Fruit fly (Drosophila melanogaster) whole organism, prepupa: ENCODE measurements around the gene rump.
A peak's percentile ranks its signal among the peaks of the same experiment; 100 is the strongest.

Experiments
- Blimp-1 ChIP-seq: fragments of 200-800 bp; sonication (Bioruptor generic); optimal IDR thresholded peaks from 3 replicates; lab custom pipeline; 2017; ENCODE audit warnings: missing biosample characterization, missing genetic modification characterization, mild to moderate bottlenecking, moderate library complexity, missing genetic modification reagents
- CG10631 ChIP-seq: fragments of 200-800 bp; sonication (Bioruptor generic); optimal IDR thresholded peaks from 2 replicates; lab custom pipeline; 2016; ENCODE audit warnings: missing biosample characterization, missing genetic modification characterization
- CG11762 ChIP-seq: fragments of 200-800 bp; sonication (Bioruptor generic); optimal IDR thresholded peaks from 3 replicates; lab custom pipeline; 2016; ENCODE audit warnings: missing biosample characterization, missing genetic modification characterization; ENCODE audit not compliant: insufficient read depth
- CG11902 ChIP-seq: fragments of 200-800 bp; sonication (Bioruptor generic); optimal IDR thresholded peaks from 3 replicates; lab custom pipeline; 2016; ENCODE audit warnings: missing biosample characterization, missing genetic modification characterization
- CG15336 ChIP-seq: fragments of 200-800 bp; sonication (Bioruptor generic); IDR thresholded peaks from 2 replicates; pipeline ENCODE4 v1.3.6; 2022; ENCODE audit warnings: missing biosample characterization, missing genetic modification characterization
- CG1621 ChIP-seq: fragments of 200-800 bp; sonication (Bioruptor generic); optimal IDR thresholded peaks from 3 replicates; lab custom pipeline; 2018; ENCODE audit warnings: missing biosample characterization, mild to moderate bottlenecking, missing genetic modification characterization
- CG31627 ChIP-seq: fragments of 200-800 bp; sonication (Bioruptor generic); optimal IDR thresholded peaks from 3 replicates; lab custom pipeline; 2016; ENCODE audit warnings: missing biosample characterization, missing genetic modification characterization
- CG34406 ChIP-seq: fragments of 200-800 bp; sonication (Bioruptor generic); optimal IDR thresholded peaks from 3 replicates; lab custom pipeline; 2016; ENCODE audit warnings: missing biosample characterization, missing genetic modification characterization
- CG3919 ChIP-seq: fragments of 200-800 bp; sonication (Bioruptor generic); optimal IDR thresholded peaks from 3 replicates; lab custom pipeline; 2016; ENCODE audit warnings: missing biosample characterization, missing genetic modification characterization
- CG4318 ChIP-seq: fragments of 200-800 bp; sonication (Bioruptor generic); optimal IDR thresholded peaks from 3 replicates; lab custom pipeline; 2017; ENCODE audit warnings: missing biosample characterization, mild to moderate bottlenecking, missing genetic modification characterization
- CG6163 ChIP-seq: fragments of 200-800 bp; sonication (Bioruptor generic); IDR thresholded peaks from 3 replicates; pipeline ENCODE4 v1.3.6; 2022; ENCODE audit warnings: missing biosample characterization, missing genetic modification characterization
- CG6276 ChIP-seq: fragments of 200-800 bp; sonication (Bioruptor generic); optimal IDR thresholded peaks from 2 replicates; lab custom pipeline; 2017; ENCODE audit warnings: missing biosample characterization, mild to moderate bottlenecking, missing genetic modification characterization
- CG6792 ChIP-seq: fragments of 200-800 bp; sonication (Bioruptor generic); optimal IDR thresholded peaks from 3 replicates; lab custom pipeline; 2016; ENCODE audit warnings: missing biosample characterization, missing genetic modification characterization
- CG6808 ChIP-seq: fragments of 200-800 bp; sonication (Bioruptor generic); optimal IDR thresholded peaks from 3 replicates; lab custom pipeline; 2017; ENCODE audit warnings: missing biosample characterization, missing genetic modification characterization, mild to moderate bottlenecking, moderate library complexity, missing genetic modification reagents
- CG6854 ChIP-seq: fragments of 200-800 bp; sonication (Bioruptor generic); optimal IDR thresholded peaks from 2 replicates; lab custom pipeline; 2017; ENCODE audit warnings: missing biosample characterization, mild to moderate bottlenecking, missing genetic modification characterization
- CG8119 ChIP-seq: fragments of 200-800 bp; sonication (Bioruptor generic); IDR thresholded peaks from 3 replicates; pipeline ENCODE4 v1.3.6; 2022; ENCODE audit warnings: missing biosample characterization, missing genetic modification characterization
- CG8319 ChIP-seq: fragments of 200-800 bp; sonication (Bioruptor generic); optimal IDR thresholded peaks from 3 replicates; lab custom pipeline; 2016; ENCODE audit warnings: missing biosample characterization, missing genetic modification characterization
- CG8632 ChIP-seq: fragments of 200-800 bp; sonication (Bioruptor generic); optimal IDR thresholded peaks from 3 replicates; lab custom pipeline; 2016; ENCODE audit warnings: missing biosample characterization, missing genetic modification characterization
- CG9139 ChIP-seq: fragments of 200-800 bp; sonication (Bioruptor generic); optimal IDR thresholded peaks from 3 replicates; lab custom pipeline; 2017; ENCODE audit warnings: missing biosample characterization, mild to moderate bottlenecking, missing genetic modification characterization
- Eip75B ChIP-seq: fragments of 200-800 bp; sonication (Bioruptor generic); optimal IDR thresholded peaks from 3 replicates; lab custom pipeline; 2016; ENCODE audit warnings: missing biosample characterization, missing genetic modification characterization
- Eip78C ChIP-seq: fragments of 200-800 bp; sonication (Bioruptor generic); peaks from one replicate; lab custom pipeline; 2016; ENCODE audit warnings: missing biosample characterization, missing genetic modification characterization
- Eip93F ChIP-seq: fragments of 200-800 bp; sonication (Bioruptor generic); optimal IDR thresholded peaks from 2 replicates; lab custom pipeline; 2016; ENCODE audit warnings: missing biosample characterization, mild to moderate bottlenecking, missing genetic modification characterization
- Ets21C ChIP-seq: fragments of 200-800 bp; sonication (Bioruptor generic); optimal IDR thresholded peaks from 3 replicates; lab custom pipeline; 2016; ENCODE audit warnings: missing biosample characterization, missing genetic modification characterization
- Ets96B ChIP-seq: fragments of 200-800 bp; optimal IDR thresholded peaks from 2 replicates; lab custom pipeline; 2019; ENCODE audit warnings: missing biosample characterization, mild to moderate bottlenecking, missing genetic modification characterization, moderate library complexity
- Hr38 ChIP-seq: sonication (Bioruptor generic); optimal IDR thresholded peaks from 2 replicates; lab custom pipeline; 2016; ENCODE audit warnings: missing biosample characterization, missing genetic modification characterization
- Hr39 ChIP-seq: fragments of 200-800 bp; sonication (Bioruptor generic); optimal IDR thresholded peaks from 2 replicates; lab custom pipeline; 2016; ENCODE audit warnings: missing biosample characterization, missing genetic modification characterization
- Hr4 ChIP-seq: fragments of 200-800 bp; sonication (Bioruptor generic); optimal IDR thresholded peaks from 3 replicates; lab custom pipeline; 2016; ENCODE audit warnings: missing biosample characterization, missing genetic modification characterization
- Lpt ChIP-seq: fragments of 200-800 bp; sonication (Bioruptor generic); optimal IDR thresholded peaks from 3 replicates; lab custom pipeline; 2016; ENCODE audit warnings: missing biosample characterization, missing genetic modification characterization
- Met ChIP-seq: fragments of 200-800 bp; sonication (Bioruptor generic); optimal IDR thresholded peaks from 3 replicates; lab custom pipeline; 2016; ENCODE audit warnings: missing biosample characterization, missing genetic modification characterization
- OdsH ChIP-seq: fragments of 200-800 bp; sonication (Bioruptor generic); optimal IDR thresholded peaks from 3 replicates; lab custom pipeline; 2016; ENCODE audit warnings: missing biosample characterization, missing genetic modification characterization
- Smox ChIP-seq: fragments of 200-800 bp; sonication (Bioruptor generic); optimal IDR thresholded peaks from 3 replicates; lab custom pipeline; 2016; ENCODE audit warnings: missing biosample characterization, missing genetic modification characterization
- Sox102F ChIP-seq: fragments of 200-800 bp; sonication (Bioruptor generic); optimal IDR thresholded peaks from 2 replicates; lab custom pipeline; 2016; ENCODE audit warnings: missing biosample characterization, mild to moderate bottlenecking, missing genetic modification characterization
- Sox14 ChIP-seq: fragments of 200-800 bp; sonication (Bioruptor generic); optimal IDR thresholded peaks from 3 replicates; lab custom pipeline; 2016; ENCODE audit warnings: missing biosample characterization, missing genetic modification characterization
- Sox15 ChIP-seq: fragments of 200-800 bp; sonication (Bioruptor generic); optimal IDR thresholded peaks from 3 replicates; lab custom pipeline; 2016; ENCODE audit warnings: missing biosample characterization, missing genetic modification characterization
- achi ChIP-seq: fragments of 200-800 bp; sonication (Bioruptor generic); optimal IDR thresholded peaks from 3 replicates; lab custom pipeline; 2016; ENCODE audit warnings: missing biosample characterization, missing genetic modification characterization
- cyc ChIP-seq: fragments of 200-800 bp; sonication (Bioruptor generic); optimal IDR thresholded peaks from 3 replicates; lab custom pipeline; 2016; ENCODE audit warnings: missing biosample characterization, missing genetic modification characterization
- dac ChIP-seq: fragments of 200-800 bp; sonication (Bioruptor generic); optimal IDR thresholded peaks from 2 replicates; lab custom pipeline; 2017; ENCODE audit warnings: missing biosample characterization, mild to moderate bottlenecking, missing genetic modification characterization
- dsx ChIP-seq: fragments of 200-800 bp; optimal IDR thresholded peaks from 3 replicates; lab custom pipeline; 2019; ENCODE audit warnings: missing biosample characterization, mild to moderate bottlenecking, missing genetic modification characterization, moderate library complexity; ENCODE audit not compliant: poor library complexity, severe bottlenecking
- eg ChIP-seq: fragments of 200-800 bp; sonication (Bioruptor generic); IDR thresholded peaks from 3 replicates; pipeline ENCODE4 v1.3.6; 2022; ENCODE audit warnings: missing biosample characterization, missing genetic modification characterization
- esn ChIP-seq: fragments of 200-800 bp; sonication (Bioruptor generic); optimal IDR thresholded peaks from 2 replicates; lab custom pipeline; 2016; ENCODE audit warnings: missing biosample characterization, mild to moderate bottlenecking, missing genetic modification characterization, moderate library complexity
- fd85E ChIP-seq: fragments of 200-800 bp; sonication (Bioruptor generic); optimal IDR thresholded peaks from 3 replicates; lab custom pipeline; 2016; ENCODE audit warnings: missing biosample characterization, missing genetic modification characterization
- fkh ChIP-seq: fragments of 200-800 bp; sonication (Bioruptor generic); optimal IDR thresholded peaks from 3 replicates; lab custom pipeline; 2017; ENCODE audit warnings: missing biosample characterization, mild to moderate bottlenecking, missing genetic modification characterization, moderate library complexity
- lz ChIP-seq: fragments of 200-800 bp; sonication (Bioruptor generic); optimal IDR thresholded peaks from 3 replicates; lab custom pipeline; 2016; ENCODE audit warnings: missing biosample characterization, missing genetic modification characterization
- ss ChIP-seq, 2 experiments: fragments of 200-800 bp; sonication (Bioruptor generic); optimal IDR thresholded peaks; 2 replicates in 1 of 2; 3 replicates in 1 of 2; lab custom pipeline; 2017 to 2018; ENCODE audit warnings: mild to moderate bottlenecking in 2 of 2, missing biosample characterization in 2 of 2, missing genetic modification characterization in 2 of 2, moderate library complexity in 1 of 2
- vri ChIP-seq: fragments of 200-800 bp; sonication (Bioruptor generic); optimal IDR thresholded peaks from 3 replicates; lab custom pipeline; 2016; ENCODE audit warnings: missing biosample characterization, mild to moderate bottlenecking, missing genetic modification characterization

The rump gene

DNA sequence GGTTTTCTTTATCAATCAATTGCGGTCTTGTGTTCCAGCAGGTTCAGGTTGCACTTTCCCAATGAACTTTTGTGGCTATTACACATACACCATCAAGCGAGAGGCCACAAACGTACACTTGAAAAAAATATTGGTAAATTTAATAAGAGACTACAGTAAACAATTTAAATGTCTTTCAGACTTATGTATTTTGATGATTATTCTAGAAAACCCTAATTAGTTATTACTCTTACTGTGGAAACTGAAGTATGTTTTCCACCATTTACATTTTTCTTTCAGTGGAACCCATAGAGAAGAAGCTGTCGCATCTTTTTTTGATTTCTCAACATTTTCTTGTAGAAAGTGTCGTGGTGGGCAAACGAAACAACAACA is 24.0 kb upstream of the rump start (continued):
- TF ChIP-seq eg (GFP tag; lab: Robert Waterston, UW) (peak; percentile 94), CG8119 (peak; percentile 93), Sox14 (GFP tag; lab: Kevin White, UChicago) (peak; percentile 93), Sox15 (GFP tag; lab: Kevin White, UChicago) (peak; percentile 81), cyc (GFP tag; lab: Kevin White, UChicago) (peak; percentile 87), fkh (GFP tag; lab: Kevin White, UChicago) (peak; percentile 21), CG6276 (GFP tag; lab: Kevin White, UChicago) (peak; percentile 86), Sox102F (GFP tag; lab: Kevin White, UChicago) (peak; percentile 90), CG6808 (GFP tag; lab: Kevin White, UChicago) (no peak), Hr39 (GFP tag; lab: Kevin White, UChicago) (peak; percentile 91), CG15336 (GFP tag; lab: Robert Waterston, UW) (peak; percentile 94), fd85E (GFP tag; lab: Kevin White, UChicago) (peak; percentile 67), Blimp-1 (GFP tag; lab: Kevin White, UChicago) (peak; percentile 61), CG31627 (GFP tag; lab: Kevin White, UChicago) (peak; percentile 92), CG10631 (GFP tag; lab: Kevin White, UChicago) (peak; percentile 91), dac (peak; percentile 74), CG11902 (GFP tag; lab: Kevin White, UChicago) (peak; percentile 83), CG6854 (GFP tag; lab: Kevin White, UChicago) (no peak), dsx (peak; percentile 80), CG3919 (peak; percentile 92), CG6792 (GFP tag; lab: Kevin White, UChicago) (peak; percentile 86), ss (GFP tag; optimal IDR thresholded peaks at IDR 0.05; lab: Kevin White, UChicago) (peak in 1 of 2 experiments; percentile 57), Met (GFP tag; lab: Kevin White, UChicago) (peak; percentile 92), Eip93F (GFP tag; lab: Kevin White, UChicago) (no peak), lz (GFP tag; lab: Kevin White, UChicago) (peak; percentile 87), Eip75B (GFP tag; lab: Kevin White, UChicago) (peak; percentile 87), achi (GFP tag; lab: Kevin White, UChicago) (peak; percentile 92), Ets21C (GFP tag; lab: Kevin White, UChicago) (peak; percentile 75), CG8319 (GFP tag; lab: Kevin White, UChicago) (peak; percentile 83), OdsH (GFP tag; lab: Kevin White, UChicago) (peak; percentile 93), CG11762 (GFP tag; lab: Kevin White, UChicago) (peak; percentile 81), vri (GFP tag; lab: Kevin White, UChicago) (no peak)

DNA sequence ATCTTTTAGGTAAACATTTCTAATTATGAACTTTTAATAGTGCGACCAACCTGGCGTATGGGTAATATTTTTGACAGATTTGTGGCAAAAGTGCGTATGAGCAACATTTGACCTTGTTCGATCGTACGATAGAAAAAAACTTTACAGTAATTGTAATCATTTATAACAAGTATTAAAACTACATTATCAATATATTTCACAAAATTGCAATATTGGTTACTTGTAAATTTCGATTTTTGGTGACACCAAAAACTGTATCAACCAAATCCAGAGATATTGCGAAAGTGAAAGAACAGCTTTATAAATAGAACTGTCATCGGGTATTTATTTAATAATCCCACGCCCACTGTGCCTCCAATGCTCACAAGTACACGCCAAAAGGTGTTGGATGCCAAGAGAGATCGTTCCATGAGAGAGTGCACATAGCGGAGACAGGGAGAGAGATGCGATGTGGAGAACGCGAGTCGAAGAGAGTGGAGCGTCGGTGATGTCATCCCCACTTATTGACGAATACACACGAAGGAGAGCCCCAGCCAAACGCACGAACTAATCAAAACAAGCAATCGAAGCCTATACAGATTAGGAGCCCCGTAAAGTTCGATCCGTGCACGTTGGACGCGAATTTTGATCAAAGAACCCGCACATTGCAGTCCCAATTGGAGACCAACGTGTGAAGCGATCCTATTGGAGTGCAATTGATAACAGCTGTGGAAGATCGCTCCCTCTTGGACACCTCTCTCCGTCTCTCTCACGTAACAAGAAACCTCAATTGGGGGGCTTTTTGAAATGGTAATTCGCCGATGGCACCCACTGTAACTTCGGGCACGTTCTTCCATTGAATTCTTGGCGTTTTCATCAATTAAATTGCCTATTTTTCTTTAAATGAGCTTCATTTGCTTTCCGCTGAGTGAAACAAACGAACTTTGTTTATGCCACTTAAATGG is 23.3 kb upstream of the rump start:
- TF ChIP-seq CG6792 (GFP tag; lab: Kevin White, UChicago) (peak; percentile 97), CG8632 (GFP tag; lab: Kevin White, UChicago) (peak; percentile 96), Sox102F (GFP tag; lab: Kevin White, UChicago) (peak; percentile 97), Ets21C (GFP tag; lab: Kevin White, UChicago) (peak; percentile 95), Hr4 (peak; percentile 98), Ets96B (tag; lab: Kevin White, UChicago) (peak; percentile 95), esn (peak; percentile 99), CG9139 (GFP tag; lab: Kevin White, UChicago) (peak; percentile 93), CG34406 (GFP tag; lab: Kevin White, UChicago) (peak; percentile 96), Hr38 (GFP tag; lab: Kevin White, UChicago) (no peak), CG4318 (GFP tag; lab: Kevin White, UChicago) (peak; percentile 98), CG11762 (GFP tag; lab: Kevin White, UChicago) (peak; percentile 96), Smox (GFP tag; lab: Kevin White, UChicago) (peak; percentile 97), Eip75B (GFP tag; lab: Kevin White, UChicago) (peak; percentile 99), Sox14 (GFP tag; lab: Kevin White, UChicago) (peak; percentile 98), CG6163 (peak; percentile 80), Lpt (peak; percentile 96), Eip78C (GFP tag; lab: Kevin White, UChicago) (peak; percentile 100), Hr39 (GFP tag; lab: Kevin White, UChicago) (peak; percentile 96), CG1621 (tag; lab: Kevin White, UChicago) (peak; percentile 91), CG8119 (peak; percentile 95), CG6854 (GFP tag; lab: Kevin White, UChicago) (peak; percentile 90), fkh (GFP tag; lab: Kevin White, UChicago) (peak; percentile 99), Met (GFP tag; lab: Kevin White, UChicago) (peak; percentile 98), CG8319 (GFP tag; lab: Kevin White, UChicago) (peak; percentile 94), achi (GFP tag; lab: Kevin White, UChicago) (peak; percentile 97), Blimp-1 (GFP tag; lab: Kevin White, UChicago) (peak; percentile 92)
